Worm (Caenorhabditis elegans) whole organism, late embryonic: ENCODE results near the gene sel-12.

Experiments used
- C08G9.2 ChIP-seq: sonication (generic microtip); optimal IDR thresholded peaks from 2 replicates; lab custom pipeline; 2016; ENCODE audit warnings: mild to moderate bottlenecking, missing genetic modification characterization, moderate library complexity, missing compliant biosample characterization
- K02D7.2 ChIP-seq: sonication (generic microtip); optimal IDR thresholded peaks from 2 replicates; lab custom pipeline; 2017; ENCODE audit warnings: mild to moderate bottlenecking, missing genetic modification characterization, missing compliant biosample characterization
- K09A11.1 ChIP-seq: sonication (generic microtip); optimal IDR thresholded peaks from 2 replicates; lab custom pipeline; 2017; ENCODE audit warnings: antibody characterized with exemption, mild to moderate bottlenecking, missing genetic modification characterization, missing compliant biosample characterization; ENCODE audit not compliant: insufficient read depth
- ceh-14 ChIP-seq: sonication (generic microtip); optimal IDR thresholded peaks from 2 replicates; lab custom pipeline; 2016; ENCODE audit warnings: missing genotype, missing genetic modification characterization, missing compliant biosample characterization
- ceh-19 ChIP-seq: fragments of 200-800 bp; sonication (Bioruptor generic); optimal IDR thresholded peaks from 2 replicates; lab custom pipeline; 2018; ENCODE audit warnings: mild to moderate bottlenecking, missing genetic modification characterization, missing compliant biosample characterization
- ceh-2 ChIP-seq: sonication (generic microtip); optimal IDR thresholded peaks from 2 replicates; lab custom pipeline; 2016; ENCODE audit warnings: missing genotype, missing genetic modification characterization, missing compliant biosample characterization
- ceh-22 ChIP-seq: sonication (generic microtip); optimal IDR thresholded peaks from 2 replicates; lab custom pipeline; 2017; ENCODE audit warnings: missing biosample characterization, missing genetic modification characterization
- ceh-31 ChIP-seq: sonication (generic microtip); optimal IDR thresholded peaks from 2 replicates; lab custom pipeline; 2016; ENCODE audit warnings: missing genetic modification characterization, missing compliant biosample characterization
- ceh-34 ChIP-seq: sonication (generic microtip); optimal IDR thresholded peaks from 2 replicates; lab custom pipeline; 2016; ENCODE audit warnings: mild to moderate bottlenecking, missing genetic modification characterization, missing compliant biosample characterization
- ceh-45 ChIP-seq: fragments of 200-800 bp; sonication (Bioruptor generic); IDR thresholded peaks from 2 replicates; pipeline ENCODE4 v1.3.6; 2022; ENCODE audit warnings: missing genetic modification reagents, missing genetic modification characterization, missing compliant biosample characterization
- ceh-48 ChIP-seq: sonication (generic microtip); optimal IDR thresholded peaks from 2 replicates; lab custom pipeline; 2016; ENCODE audit warnings: missing genetic modification characterization, inconsistent platforms, missing compliant biosample characterization
- dmd-4 ChIP-seq: sonication (generic microtip); optimal IDR thresholded peaks from 2 replicates; lab custom pipeline; 2016; ENCODE audit warnings: borderline replicate concordance, missing genetic modification characterization, missing compliant biosample characterization
- elt-2 ChIP-seq: sonication (generic microtip); optimal IDR thresholded peaks from 2 replicates; lab custom pipeline; 2016; ENCODE audit warnings: missing genetic modification reagents, missing genetic modification characterization, missing compliant biosample characterization
- ets-4 ChIP-seq: sonication (generic microtip); optimal IDR thresholded peaks from 2 replicates; lab custom pipeline; 2016; ENCODE audit warnings: missing genetic modification characterization, missing compliant biosample characterization
- eyg-1 ChIP-seq: sonication (generic microtip); optimal IDR thresholded peaks from 2 replicates; lab custom pipeline; 2016; ENCODE audit warnings: missing genotype, missing genetic modification characterization, missing compliant biosample characterization
- fax-1 ChIP-seq: sonication (generic microtip); optimal IDR thresholded peaks from 2 replicates; lab custom pipeline; 2016; ENCODE audit warnings: missing genotype, missing genetic modification characterization, missing compliant biosample characterization
- fkh-10 ChIP-seq: fragments of 150-350 bp; optimal IDR thresholded peaks from 2 replicates; lab custom pipeline; 2014; ENCODE audit warnings: missing biosample characterization, missing genetic modification reagents, missing genetic modification characterization
- fkh-6 ChIP-seq: sonication (generic microtip); optimal IDR thresholded peaks from 2 replicates; lab custom pipeline; 2016; ENCODE audit warnings: missing genetic modification characterization, missing compliant biosample characterization
- hlh-30 ChIP-seq: sonication (generic microtip); optimal IDR thresholded peaks from 2 replicates; lab custom pipeline; 2017; ENCODE audit warnings: antibody characterized with exemption, missing genetic modification characterization, missing compliant biosample characterization; ENCODE audit not compliant: insufficient read depth
- hlh-6 ChIP-seq: sonication (generic microtip); optimal IDR thresholded peaks from 2 replicates; lab custom pipeline; 2016; ENCODE audit warnings: missing genotype, missing genetic modification characterization, missing compliant biosample characterization
- hlh-8 ChIP-seq: sonication (generic microtip); optimal IDR thresholded peaks from 2 replicates; lab custom pipeline; 2016; ENCODE audit warnings: missing genotype, missing genetic modification characterization, missing compliant biosample characterization
- nfya-1 ChIP-seq: sonication (generic microtip); optimal IDR thresholded peaks from 2 replicates; lab custom pipeline; 2017; ENCODE audit warnings: missing genetic modification characterization, mild to moderate bottlenecking, missing compliant biosample characterization, antibody characterized with exemption, moderate library complexity
- nhr-11 ChIP-seq: fragments of 150-350 bp; optimal IDR thresholded peaks from 2 replicates; lab custom pipeline; 2014; ENCODE audit warnings: missing biosample characterization, missing genetic modification characterization
- nhr-232 ChIP-seq: sonication (generic microtip); optimal IDR thresholded peaks from 2 replicates; lab custom pipeline; 2016; ENCODE audit warnings: missing genetic modification characterization, missing compliant biosample characterization
- npax-4 ChIP-seq: sonication (generic microtip); optimal IDR thresholded peaks from 2 replicates; lab custom pipeline; 2016; ENCODE audit warnings: missing genetic modification characterization, missing compliant biosample characterization
- odd-2 ChIP-seq: sonication (generic microtip); optimal IDR thresholded peaks from 2 replicates; lab custom pipeline; 2017; ENCODE audit warnings: antibody characterized with exemption, mild to moderate bottlenecking, missing genetic modification characterization, missing compliant biosample characterization
- pha-2 ChIP-seq: sonication (generic microtip); optimal IDR thresholded peaks from 2 replicates; lab custom pipeline; 2017; ENCODE audit warnings: mild to moderate bottlenecking, missing genetic modification characterization, missing compliant biosample characterization
- pha-4 ChIP-seq: fragments of 150-350 bp; optimal IDR thresholded peaks from 2 replicates; lab custom pipeline; 2018; ENCODE audit warnings: missing biosample characterization, missing genetic modification reagents, missing genetic modification characterization
- pqm-1 ChIP-seq: sonication (generic microtip); optimal IDR thresholded peaks from 2 replicates; lab custom pipeline; 2016; ENCODE audit warnings: missing genetic modification characterization, missing compliant biosample characterization
- pros-1 ChIP-seq: fragments of 150-350 bp; optimal IDR thresholded peaks from 2 replicates; lab custom pipeline; 2014; ENCODE audit warnings: missing biosample characterization, missing genetic modification reagents, missing genetic modification characterization
- ref-2 ChIP-seq: sonication (generic microtip); optimal IDR thresholded peaks from 2 replicates; lab custom pipeline; 2016; ENCODE audit warnings: missing genetic modification characterization, missing compliant biosample characterization
- rnt-1 ChIP-seq: sonication (generic microtip); optimal IDR thresholded peaks from 2 replicates; lab custom pipeline; 2016; ENCODE audit warnings: missing genetic modification characterization, missing compliant biosample characterization
- sdc-2 ChIP-seq: sonication (generic microtip); optimal IDR thresholded peaks from 2 replicates; lab custom pipeline; 2016; ENCODE audit warnings: missing genotype, missing genetic modification characterization, missing compliant biosample characterization
- sox-2 ChIP-seq: fragments of 200-800 bp; sonication (Bioruptor generic); IDR thresholded peaks from 2 replicates; pipeline ENCODE4 v1.3.6; 2022; ENCODE audit warnings: missing genetic modification reagents, missing genetic modification characterization, missing compliant biosample characterization
- sox-4 ChIP-seq: sonication (generic microtip); optimal IDR thresholded peaks from 2 replicates; lab custom pipeline; 2017; ENCODE audit warnings: mild to moderate bottlenecking, missing genetic modification characterization, inconsistent platforms, missing compliant biosample characterization
- tbx-2 ChIP-seq: sonication (generic microtip); optimal IDR thresholded peaks from 2 replicates; lab custom pipeline; 2016; ENCODE audit warnings: missing genetic modification characterization, missing compliant biosample characterization
- unc-42 ChIP-seq: sonication (generic microtip); optimal IDR thresholded peaks from 2 replicates; lab custom pipeline; 2016; ENCODE audit warnings: missing genotype, missing genetic modification characterization, missing compliant biosample characterization
- unc-55 ChIP-seq: sonication (generic microtip); optimal IDR thresholded peaks from 2 replicates; lab custom pipeline; 2017; ENCODE audit warnings: missing biosample characterization, missing genetic modification reagents, missing genetic modification characterization
- unc-86 ChIP-seq: sonication (generic microtip); optimal IDR thresholded peaks from 2 replicates; lab custom pipeline; 2016; ENCODE audit warnings: missing genetic modification characterization, missing compliant biosample characterization
- zip-5 ChIP-seq: sonication (generic microtip); optimal IDR thresholded peaks from 2 replicates; lab custom pipeline; 2016; ENCODE audit warnings: missing genetic modification characterization, missing compliant biosample characterization

Gene sel-12

ce11 chrX:915510-915909 lies at the start of gene sel-12:
Gene sel-12, plus strand, starts transcription at chrX:915867.
- peak; percentile 27 for TF ChIP-seq unc-42 (tag; lab: Kevin White, UChicago)
- peak; percentile 38 for TF ChIP-seq C08G9.2 (tag; lab: Kevin White, UChicago)
- TF ChIP-seq pha-4: no peak
- no peak for TF ChIP-seq eyg-1 (tag; lab: Kevin White, UChicago)
- no peak for TF ChIP-seq sox-2 (GFP tag; lab: Robert Waterston, UW)
- no peak for TF ChIP-seq pqm-1 (tag; lab: Kevin White, UChicago)
- peak; percentile 27 for TF ChIP-seq tbx-2 (tag; lab: Kevin White, UChicago)
- TF ChIP-seq sdc-2 (tag; lab: Kevin White, UChicago): peak; percentile 24
- peak; percentile 13 for TF ChIP-seq hlh-6 (tag; lab: Kevin White, UChicago)
- peak; percentile 64 for TF ChIP-seq ceh-34 (tag; lab: Kevin White, UChicago)
- TF ChIP-seq ref-2 (tag; lab: Kevin White, UChicago): peak; percentile 16
- TF ChIP-seq fax-1: no peak
- peak; percentile 31 for TF ChIP-seq hlh-8 (tag; lab: Kevin White, UChicago)
- TF ChIP-seq ceh-48 (tag; lab: Kevin White, UChicago): peak; percentile 34
- no peak for TF ChIP-seq fkh-6
- peak; percentile 66 for TF ChIP-seq ceh-31 (tag; lab: Kevin White, UChicago)
- TF ChIP-seq odd-2: no peak
- TF ChIP-seq ceh-2 (tag; lab: Kevin White, UChicago): peak; percentile 63
- TF ChIP-seq, all 69 proteins: peak for 11

- peak; percentile 39 for TF ChIP-seq nfya-1 (tag; lab: Kevin White, UChicago)
- peak; percentile 30 for TF ChIP-seq rnt-1 (tag; lab: Kevin White, UChicago)
- TF ChIP-seq ceh-19 (GFP tag; lab: Kevin White, UChicago): peak; percentile 36
- TF ChIP-seq ceh-31 (tag; lab: Kevin White, UChicago): peak; percentile 85
- peak; percentile 73 for TF ChIP-seq tbx-2 (tag; lab: Kevin White, UChicago)
- peak; percentile 37 for TF ChIP-seq pros-1 (tag; lab: Kevin White, UChicago)
- TF ChIP-seq fkh-10 (GFP tag; lab: Kevin White, UChicago): peak; percentile 4
- no peak for TF ChIP-seq pha-4
- peak; percentile 69 for TF ChIP-seq ref-2 (tag; lab: Kevin White, UChicago)
- TF ChIP-seq ceh-34 (tag; lab: Kevin White, UChicago): peak; percentile 63
- peak; percentile 27 for TF ChIP-seq unc-42 (tag; lab: Kevin White, UChicago)
- peak; percentile 46 for TF ChIP-seq unc-55 (GFP tag; lab: Kevin White, UChicago)
- no peak for TF ChIP-seq eyg-1 (tag; lab: Kevin White, UChicago)
- peak; percentile 75 for TF ChIP-seq sdc-2 (tag; lab: Kevin White, UChicago)
- TF ChIP-seq hlh-6 (tag; lab: Kevin White, UChicago): peak; percentile 22
- TF ChIP-seq nhr-11: no peak
- TF ChIP-seq pha-2 (tag; lab: Kevin White, UChicago): peak; percentile 17
- TF ChIP-seq K09A11.1 (tag; lab: Kevin White, UChicago): peak; percentile 43
- TF ChIP-seq sox-2 (GFP tag; lab: Robert Waterston, UW): peak; percentile 37; the same call in 1 of the 2 replicates
- no peak for TF ChIP-seq npax-4 (tag; lab: Kevin White, UChicago)
- TF ChIP-seq hlh-8 (tag; lab: Kevin White, UChicago): peak; percentile 16
- TF ChIP-seq elt-2: peak; percentile 14
- no peak for TF ChIP-seq pqm-1 (tag; lab: Kevin White, UChicago)
- peak; percentile 27 for TF ChIP-seq C08G9.2 (tag; lab: Kevin White, UChicago)
- TF ChIP-seq dmd-4 (tag; lab: Kevin White, UChicago): no peak
- peak; percentile 9 for TF ChIP-seq hlh-30 (tag; lab: Kevin White, UChicago)
Observed at ce11 chrX:871020-871419, 44.6 kb upstream of the sel-12 start, which contains the start of gene lgl-1. Gene lgl-1, minus strand, starts transcription at chrX:871089.

- no peak for TF ChIP-seq sox-2 (GFP tag; lab: Robert Waterston, UW)
- TF ChIP-seq zip-5 (tag; lab: Kevin White, UChicago): no peak
- TF ChIP-seq unc-42 (tag; lab: Kevin White, UChicago): no peak
- TF ChIP-seq pha-2 (tag; lab: Kevin White, UChicago): no peak
- TF ChIP-seq K02D7.2 (tag; lab: Kevin White, UChicago): no peak
- no peak for TF ChIP-seq nhr-232 (tag; lab: Kevin White, UChicago)
- no peak for TF ChIP-seq npax-4 (tag; lab: Kevin White, UChicago)
- no peak for TF ChIP-seq ceh-14 (tag; lab: Kevin White, UChicago)
- TF ChIP-seq ets-4 (tag; lab: Kevin White, UChicago): no peak
- TF ChIP-seq odd-2: no peak
- TF ChIP-seq hlh-6 (tag; lab: Kevin White, UChicago): no peak
- TF ChIP-seq tbx-2 (tag; lab: Kevin White, UChicago): no peak
- no peak for TF ChIP-seq ceh-45 (GFP tag; lab: Robert Waterston, UW)
- TF ChIP-seq sox-4 (tag; lab: Kevin White, UChicago): no peak
- no peak for TF ChIP-seq ceh-22 (tag; lab: Kevin White, UChicago)
- no peak for TF ChIP-seq unc-86 (tag; lab: Kevin White, UChicago)
- no peak for TF ChIP-seq pqm-1 (tag; lab: Kevin White, UChicago)
Observed at ce11 chrX:871957-872715, 43.5 kb upstream of the sel-12 start, which contains the start of gene F56F10.1. Gene F56F10.1, plus strand, starts transcription at chrX:872603.
